Fruit fly (Drosophila melanogaster): Measurements from ENCODE around the gene Gfrl.
A peak's percentile ranks its signal among the peaks of the same experiment; 100 is the strongest.

Gene Gfrl

DNA sequence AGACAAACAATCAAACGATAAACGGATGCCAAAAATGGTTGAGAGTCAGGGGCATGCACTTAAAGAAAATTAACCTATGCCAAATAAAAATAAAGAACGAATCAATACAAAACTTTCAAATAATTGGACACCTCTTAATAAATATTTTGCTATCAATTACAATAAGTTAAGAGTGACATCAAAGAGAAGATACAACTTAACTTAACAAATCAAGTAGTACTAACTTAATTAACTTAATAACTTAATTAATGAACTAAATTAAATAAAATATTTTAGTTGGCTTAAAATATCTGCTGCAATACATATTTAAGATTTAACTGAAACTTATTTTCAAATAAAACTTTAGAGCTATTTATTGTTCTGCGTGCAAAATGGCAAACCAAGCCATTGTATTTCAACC, 62.3 kb downstream of the Gfrl start (continued):
- TF ChIP-seq mld (GFP tag; IDR thresholded peaks at IDR 0.05; ENCODE audit: partially characterized antibody) (no peak), CoRest (tag; optimal IDR thresholded peaks at IDR 0.05) (peak; percentile 6), Med (GFP tag) (no peak), Fer3 (tag; optimal IDR thresholded peaks at IDR 0.05) (no peak), disco-r (GFP tag; optimal IDR thresholded peaks at IDR 0.05) (no peak), Atf3 (GFP tag; optimal IDR thresholded peaks at IDR 0.05) (no peak), CG2678 (tag; optimal IDR thresholded peaks at IDR 0.05) (peak; percentile 58), CG15269 (tag; optimal IDR thresholded peaks at IDR 0.05) (peak; percentile 24), CG7839 (tag; optimal IDR thresholded peaks at IDR 0.05) (peak; percentile 29), lilli (GFP tag; optimal IDR thresholded peaks at IDR 0.05) (no peak), D19A (tag; optimal IDR thresholded peaks at IDR 0.05) (no peak), Hr51 (GFP tag; optimal IDR thresholded peaks at IDR 0.05) (peak in 1 of 2 experiments; percentile 44), gem (tag; optimal IDR thresholded peaks at IDR 0.05) (peak; percentile 54), ttk (GFP tag; IDR thresholded peaks at IDR 0.05) (no peak), CG16815 (GFP tag; optimal IDR thresholded peaks at IDR 0.05) (no peak), dmrt99B (tag; optimal IDR thresholded peaks at IDR 0.05) (peak; percentile 43), CG6689 (GFP tag; IDR thresholded peaks at IDR 0.05) (0 out of 2 replicates have a peak, but pooled peaks have one; percentile 5), fd96Cb (tag; optimal IDR thresholded peaks at IDR 0.05) (no peak), dati (GFP tag; IDR thresholded peaks at IDR 0.05) (no peak), CG11504 (tag; optimal IDR thresholded peaks at IDR 0.05) (peak; percentile 57)

- TF ChIP-seq CG2712 (tag; optimal IDR thresholded peaks at IDR 0.05) (no peak), Bdp1 (GFP tag; optimal IDR thresholded peaks at IDR 0.05) (no peak), Aef1 (GFP tag; IDR thresholded peaks at IDR 0.05) (no peak), CG12219 (GFP tag; optimal IDR thresholded peaks at IDR 0.05) (no peak), pnt (GFP tag; optimal IDR thresholded peaks at IDR 0.05) (no peak), ato (GFP tag; IDR thresholded peaks at IDR 0.05; ENCODE audit: partially characterized antibody) (no peak), CG6813 (GFP tag; optimal IDR thresholded peaks at IDR 0.05) (no peak), Gug (GFP tag; IDR thresholded peaks at IDR 0.05) (no peak), CG10654 (GFP tag; optimal IDR thresholded peaks at IDR 0.05) (no peak), NFAT (GFP tag; IDR thresholded peaks at IDR 0.05) (no peak), NK7.1 (GFP tag; optimal IDR thresholded peaks at IDR 0.05) (no peak), dmrt99B (tag; optimal IDR thresholded peaks at IDR 0.05) (no peak), HLH54F (GFP tag; optimal IDR thresholded peaks at IDR 0.05) (no peak), rib (GFP tag; IDR thresholded peaks at IDR 0.05) (no peak), CG8359 (GFP tag; optimal IDR thresholded peaks at IDR 0.05; ENCODE audit: borderline replicate concordance) (no peak), Dek (tag; optimal IDR thresholded peaks at IDR 0.05) (no peak), CG1603 (tag; optimal IDR thresholded peaks at IDR 0.05) (no peak), Six4 (GFP tag; optimal IDR thresholded peaks at IDR 0.05) (no peak)
These were observed 76.5 kb downstream of the Gfrl start, which contains the start of the genes Tmlh and eIF3g2 for dm6 chr3R:20407771-20408315. TSS of gene Tmlh (minus strand) at chr3R:20407871. TSS of gene eIF3g2 (plus strand) at chr3R:20408265.

- no peak for TF ChIP-seq CG15269 (tag; optimal IDR thresholded peaks at IDR 0.05)
- no peak for TF ChIP-seq CG30020 (tag; optimal IDR thresholded peaks at IDR 0.05)
- no peak for TF ChIP-seq CG8924 (tag; optimal IDR thresholded peaks at IDR 0.05)
- no peak for TF ChIP-seq MBD-R2 (GFP tag; IDR thresholded peaks at IDR 0.05)
- TF ChIP-seq lola (GFP tag; optimal IDR thresholded peaks at IDR 0.05), result no peak
- no peak for TF ChIP-seq CG6175 (GFP tag; IDR thresholded peaks at IDR 0.05)
- no peak for TF ChIP-seq esg (GFP tag; conservative IDR thresholded peaks at IDR 0.05)
- TF ChIP-seq insv (GFP tag; optimal IDR thresholded peaks at IDR 0.05), result no peak
- TF ChIP-seq CG12744 (GFP tag; optimal IDR thresholded peaks at IDR 0.05), result no peak
- TF ChIP-seq ac (GFP tag; optimal IDR thresholded peaks at IDR 0.05), result no peak
- no peak for TF ChIP-seq HmgZ (tag; optimal IDR thresholded peaks at IDR 0.05)
- TF ChIP-seq CoRest (tag; optimal IDR thresholded peaks at IDR 0.05), result no peak
These were observed 77.1 kb downstream of the Gfrl start for dm6 chr3R:20407245-20407644.
